Worm (Caenorhabditis elegans): ENCODE measurements around the gene Y73F8A.26.

Y73F8A.26 gene

DNA sequence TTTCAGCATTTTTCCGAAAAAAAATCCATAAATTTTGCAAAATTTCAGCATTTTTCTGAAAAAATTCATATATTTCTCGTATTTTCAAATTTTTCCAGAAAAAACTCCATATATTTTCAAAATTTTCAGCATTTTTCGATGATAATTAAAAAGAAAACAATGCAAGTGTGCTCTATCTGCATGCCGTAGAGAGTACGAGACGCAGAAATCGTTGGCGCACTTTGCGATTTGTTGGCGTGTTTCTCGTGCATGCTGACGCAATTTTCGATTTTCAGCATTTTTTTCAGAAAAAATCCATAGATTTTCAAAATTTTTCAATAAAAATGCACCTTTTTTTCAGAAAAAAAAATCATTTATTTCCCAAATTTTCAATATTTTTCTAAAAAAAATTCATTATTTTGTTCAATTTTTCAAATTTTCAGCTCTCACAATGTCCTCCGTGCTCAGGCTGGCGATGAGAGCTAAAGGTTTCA, 1.0 kb upstream of the Y73F8A.26 start, which contains the start of gene Y73F8A.27 (continued):
- TF ChIP-seq tbx-9 (tag; optimal IDR thresholded peaks at IDR 0.05; ENCODE audit: borderline replicate concordance), result no peak
- peak in 2 of 3 experiments; percentile 59 to 88 for TF ChIP-seq lin-35 (GFP tag; optimal IDR thresholded peaks at IDR 0.05)
- TF ChIP-seq dpl-1 (GFP tag; optimal IDR thresholded peaks at IDR 0.05), result peak; percentile 59
- TF ChIP-seq mel-28 (tag; optimal IDR thresholded peaks at IDR 0.05; ENCODE audit: borderline replicate concordance), result no peak
- TF ChIP-seq lin-26 (GFP tag; IDR thresholded peaks at IDR 0.05), result no peak
- TF ChIP-seq unc-62 (GFP tag; optimal IDR thresholded peaks at IDR 0.05), result no peak
- TF ChIP-seq bed-2 (GFP tag; IDR thresholded peaks at IDR 0.05), result no peak
- TF ChIP-seq cebp-1 (GFP tag; IDR thresholded peaks at IDR 0.05), result no peak
- peak; percentile 88 for TF ChIP-seq cebp-1 (tag; optimal IDR thresholded peaks at IDR 0.05)
- peak; percentile 86 for TF ChIP-seq B0336.3 (GFP tag; IDR thresholded peaks at IDR 0.05)
- no peak for TF ChIP-seq sptf-2 (GFP tag; optimal IDR thresholded peaks at IDR 0.05)
- TF ChIP-seq fkh-3 (tag; optimal IDR thresholded peaks at IDR 0.05), result no peak
- TF ChIP-seq madf-3 (GFP tag; IDR thresholded peaks at IDR 0.05), result peak; percentile 89
- no peak for TF ChIP-seq madf-8 (GFP tag; conservative IDR thresholded peaks at IDR 0.05)
- TF ChIP-seq atf-7 (tag; optimal IDR thresholded peaks at IDR 0.05), result peak; percentile 65
- TF ChIP-seq hmg-20 (GFP tag; IDR thresholded peaks at IDR 0.05), result peak; percentile 68
- TF ChIP-seq F39B2.1 (GFP tag; IDR thresholded peaks at IDR 0.05), result no peak
- peak; percentile 62 for TF ChIP-seq unc-130 (GFP tag; optimal IDR thresholded peaks at IDR 0.05)
- TF ChIP-seq nhr-80 (tag; optimal IDR thresholded peaks at IDR 0.05), result peak; percentile 54
- no peak for TF ChIP-seq aptf-3 (GFP tag; IDR thresholded peaks at IDR 0.05)
- TF ChIP-seq Y67H2A.10 (GFP tag; conservative IDR thresholded peaks at IDR 0.05), result no peak
- peak; percentile 83 for TF ChIP-seq ceh-27 (GFP tag; optimal IDR thresholded peaks at IDR 0.05)
- no peak for TF ChIP-seq ets-4 (GFP tag; optimal IDR thresholded peaks at IDR 0.05)
- TF ChIP-seq F49E8.2 (tag; optimal IDR thresholded peaks at IDR 0.05; ENCODE audit: insufficient read depth), result peak; percentile 55
- peak; percentile 81 for TF ChIP-seq hsf-1 (GFP tag; IDR thresholded peaks at IDR 0.05)
- peak; percentile 94 for TF ChIP-seq snpc-3.4 (tag; optimal IDR thresholded peaks at IDR 0.05)
- TF ChIP-seq nhr-179 (tag; optimal IDR thresholded peaks at IDR 0.05), result no peak
- peak; percentile 83 for TF ChIP-seq snpc-1.3 (tag; optimal IDR thresholded peaks at IDR 0.05; ENCODE audit: insufficient read depth)
- peak; percentile 98 for TF ChIP-seq attf-6 (GFP tag; IDR thresholded peaks at IDR 0.05)
- no peak for TF ChIP-seq lag-1 (GFP tag; IDR thresholded peaks at IDR 0.05)
- TF ChIP-seq somi-1 (GFP tag; optimal IDR thresholded peaks at IDR 0.05), result peak; percentile 63
- no peak for TF ChIP-seq ztf-22 (GFP tag; optimal IDR thresholded peaks at IDR 0.05)
- no peak for TF ChIP-seq cebp-2 (GFP tag; IDR thresholded peaks at IDR 0.05)
- TF ChIP-seq pha-4 (tag; optimal IDR thresholded peaks at IDR 0.05), result peak; percentile 90
- peak; percentile 99 for TF ChIP-seq ztf-18 (tag; optimal IDR thresholded peaks at IDR 0.05)
- peak; percentile 36 for TF ChIP-seq chd-7 (tag; optimal IDR thresholded peaks at IDR 0.05)
- TF ChIP-seq C06A6.2 (GFP tag; conservative IDR thresholded peaks at IDR 0.05), result peak; percentile 80
- peak; percentile 91 for TF ChIP-seq pbrm-1 (GFP tag; IDR thresholded peaks at IDR 0.05)
- peak; percentile 10 for TF ChIP-seq B0261.1 (tag; optimal IDR thresholded peaks at IDR 0.05)
- no peak for TF ChIP-seq ceh-79 (tag; optimal IDR thresholded peaks at IDR 0.05)
- peak; percentile 84 for TF ChIP-seq athp-1 (tag; optimal IDR thresholded peaks at IDR 0.05)
- TF ChIP-seq him-1 (tag; optimal IDR thresholded peaks at IDR 0.05), result no peak
- TF ChIP-seq sdz-38 (tag; optimal IDR thresholded peaks at IDR 0.05), result no peak
- no peak for TF ChIP-seq zim-3 (tag; optimal IDR thresholded peaks at IDR 0.05)
- TF ChIP-seq die-1 (tag; optimal IDR thresholded peaks at IDR 0.05), result no peak
- no peak for TF ChIP-seq mes-4 (tag; optimal IDR thresholded peaks at IDR 0.05)
- peak; percentile 91 for TF ChIP-seq tlf-1 (GFP tag; optimal IDR thresholded peaks at IDR 0.05)
- peak; percentile 54; the same call in 1 of the 2 replicates for TF ChIP-seq ceh-91 (GFP tag; IDR thresholded peaks at IDR 0.05)
- TF ChIP-seq egl-18 (GFP tag; IDR thresholded peaks at IDR 0.05), result peak; percentile 76; the same call in 1 of the 2 replicates
